Fruit fly (Drosophila melanogaster): Measurements from ENCODE around the gene Ype.
A peak's percentile ranks its signal among the peaks of the same experiment; 100 is the strongest.

Gene Ype

dm6 chrX:13387373-13387850 lies at the start of gene Ype, which contains the start of gene CG1662 (continued):
- TF ChIP-seq GATAe (GFP tag; conservative IDR thresholded peaks at IDR 0.05) (no peak), fu2 (GFP tag; optimal IDR thresholded peaks at IDR 0.05) (peak; percentile 54), pros (GFP tag; optimal IDR thresholded peaks at IDR 0.05) (no peak), Sox102F (GFP tag; optimal IDR thresholded peaks at IDR 0.05) (peak; percentile 67), eve (GFP tag; optimal IDR thresholded peaks at IDR 0.05) (peak in 1 of 2 experiments; percentile 79), CG6654 (GFP tag; optimal IDR thresholded peaks at IDR 0.05) (peak; percentile 39), bigmax (GFP tag; optimal IDR thresholded peaks at IDR 0.05) (no peak), CG13123 (GFP tag; optimal IDR thresholded peaks at IDR 0.05) (peak; percentile 50), CG3726 (GFP tag; IDR thresholded peaks at IDR 0.05) (no peak), Dp (GFP tag; optimal IDR thresholded peaks at IDR 0.05) (peak; percentile 34), inv (GFP tag; IDR thresholded peaks at IDR 0.05; ENCODE audit: partially characterized antibody) (peak; percentile 67), Hand (GFP tag; optimal IDR thresholded peaks at IDR 0.05) (no peak), HLH54F (GFP tag; optimal IDR thresholded peaks at IDR 0.05) (peak; percentile 71), CG42726 (GFP tag; IDR thresholded peaks at IDR 0.05; ENCODE audit: partially characterized antibody) (no peak), CG15696 (tag; optimal IDR thresholded peaks at IDR 0.05) (peak; percentile 83), rib (GFP tag; IDR thresholded peaks at IDR 0.05) (peak; percentile 63; the same call in 1 of the 2 replicates), ro (GFP tag; IDR thresholded peaks at IDR 0.05) (no peak), CG14441 (GFP tag; IDR thresholded peaks at IDR 0.05) (peak; percentile 60), CG8388 (GFP tag; optimal IDR thresholded peaks at IDR 0.05) (peak; percentile 54), br (optimal IDR thresholded peaks at IDR 0.05) (no peak), dati (GFP tag; IDR thresholded peaks at IDR 0.05) (no peak), Dip2 (GFP tag; IDR thresholded peaks at IDR 0.05) (no peak), CG31365 (tag; optimal IDR thresholded peaks at IDR 0.05) (no peak), CG5180 (GFP tag; optimal IDR thresholded peaks at IDR 0.05) (peak; percentile 38), CG4404 (GFP tag; IDR thresholded peaks at IDR 0.05) (peak; percentile 74), Meics (GFP tag; optimal IDR thresholded peaks at IDR 0.05) (peak; percentile 73), CG18764 (GFP tag; optimal IDR thresholded peaks at IDR 0.05) (peak; percentile 37), Sry-β (GFP tag; optimal IDR thresholded peaks at IDR 0.05) (no peak), CG2199 (GFP tag; IDR thresholded peaks at IDR 0.05) (no peak), CG8944 (GFP tag; optimal IDR thresholded peaks at IDR 0.05) (peak; percentile 54), sqz (GFP tag; optimal IDR thresholded peaks at IDR 0.05) (peak; percentile 56), Hsf (GFP tag; optimal IDR thresholded peaks at IDR 0.05) (peak; percentile 81), h (optimal IDR thresholded peaks at IDR 0.05) (no peak), hb (GFP tag; IDR thresholded peaks at IDR 0.05; ENCODE audit: partially characterized antibody) (0 out of 3 replicates have a peak, but pooled peaks have one; percentile 16), nerfin-1 (tag; optimal IDR thresholded peaks at IDR 0.05) (peak; percentile 66), CG2120 (GFP tag; optimal IDR thresholded peaks at IDR 0.05) (peak; percentile 86), lab (GFP tag; optimal IDR thresholded peaks at IDR 0.05) (peak; percentile 76), CTCF (GFP tag; optimal IDR thresholded peaks at IDR 0.05) (peak; percentile 20), CG6683 (GFP tag; optimal IDR thresholded peaks at IDR 0.05) (peak; percentile 16), gt (GFP tag; IDR thresholded peaks at IDR 0.05) (no peak), salm (tag; optimal IDR thresholded peaks at IDR 0.05) (no peak), CG6813 (GFP tag; optimal IDR thresholded peaks at IDR 0.05) (peak; percentile 28), ind (GFP tag; optimal IDR thresholded peaks at IDR 0.05) (peak; percentile 74), Lhr (GFP tag; optimal IDR thresholded peaks at IDR 0.05) (peak; percentile 33), tin (GFP tag; optimal IDR thresholded peaks at IDR 0.05) (peak; percentile 80), CG7372 (GFP tag; IDR thresholded peaks at IDR 0.05) (peak; percentile 52; the same call in 1 of the 2 replicates), CG10274 (GFP tag; optimal IDR thresholded peaks at IDR 0.05) (no peak), CG7839 (tag; optimal IDR thresholded peaks at IDR 0.05) (peak; percentile 79), NFAT (GFP tag; IDR thresholded peaks at IDR 0.05) (peak; percentile 29; the same call in 1 of the 2 replicates), crol (GFP tag; IDR thresholded peaks at IDR 0.05) (no peak), sna (GFP tag; IDR thresholded peaks at IDR 0.05; ENCODE audit: partially characterized antibody) (peak; percentile 57; the same call in 1 of the 2 replicates), fru (optimal IDR thresholded peaks at IDR 0.05) (no peak)
